Worm (Caenorhabditis elegans) whole organism, L4 larva: ENCODE results near the gene B0395.3.

ENCODE experiments used
- D1046.2 ChIP-seq: fragments of 200-800 bp; sonication (Bioruptor generic); IDR thresholded peaks from 2 replicates; pipeline ENCODE4 v1.3.6; 2022; ENCODE audit warnings: missing genetic modification characterization, missing compliant biosample characterization
- F37D6.2 ChIP-seq: sonication (generic microtip); optimal IDR thresholded peaks from 2 replicates; lab custom pipeline; 2016; ENCODE audit warnings: mild to moderate bottlenecking, missing genetic modification characterization, missing compliant biosample characterization
- F49E8.2 ChIP-seq: sonication (generic microtip); optimal IDR thresholded peaks from 2 replicates; lab custom pipeline; 2016; ENCODE audit warnings: missing compliant biosample characterization, mild to moderate bottlenecking, missing genetic modification characterization, borderline replicate concordance
- R02D3.7 ChIP-seq: fragments of 150-350 bp; sonication (generic microtip); optimal IDR thresholded peaks from 3 replicates; lab custom pipeline; 2014; ENCODE audit warnings: missing biosample characterization, missing genetic modification characterization
- T20F7.1 ChIP-seq: fragments of 200-800 bp; sonication (Bioruptor generic); optimal IDR thresholded peaks from 2 replicates; lab custom pipeline; 2018; ENCODE audit warnings: mild to moderate bottlenecking, missing genetic modification characterization, missing compliant biosample characterization
- Y48G9A.11 ChIP-seq: fragments of 200-800 bp; sonication (Bioruptor generic); IDR thresholded peaks from 2 replicates; pipeline ENCODE4 v1.3.6; 2022; ENCODE audit warnings: missing genetic modification reagents, missing genetic modification characterization, missing compliant biosample characterization
- Y75B8A.6 ChIP-seq: fragments of 200-800 bp; sonication (Bioruptor generic); IDR thresholded peaks from 2 replicates; pipeline ENCODE4 v1.3.6; 2022; ENCODE audit warnings: missing genetic modification reagents, missing genetic modification characterization, missing compliant biosample characterization
- ZK337.2 ChIP-seq: fragments of 200-800 bp; sonication (Bioruptor generic); IDR thresholded peaks from 2 replicates; pipeline ENCODE4 v1.3.6; 2022; ENCODE audit warnings: missing genetic modification reagents, missing genetic modification characterization, missing compliant biosample characterization
- ZK546.5 ChIP-seq, 2 experiments: sonication (generic microtip); optimal IDR thresholded peaks; 2 replicates each; lab custom pipeline; 2017; ENCODE audit warnings: missing biosample characterization in 2 of 2, missing genetic modification characterization in 2 of 2
- ama-1 ChIP-seq: fragments of 150-350 bp; optimal IDR thresholded peaks from 2 replicates; lab custom pipeline; 2014; ENCODE audit warnings: inconsistent platforms, mixed read lengths
- arid-1 ChIP-seq: fragments of 200-800 bp; sonication (Bioruptor generic); conservative IDR thresholded peaks from 2 replicates; pipeline ENCODE4 v1.3.6; 2022; ENCODE audit warnings: missing genetic modification reagents, missing genetic modification characterization, missing compliant biosample characterization
- ceh-44 ChIP-seq: fragments of 200-800 bp; sonication (Bioruptor generic); IDR thresholded peaks from 2 replicates; pipeline ENCODE4 v1.3.6; 2022; ENCODE audit warnings: missing genetic modification reagents, missing genetic modification characterization, missing compliant biosample characterization
- ces-1 ChIP-seq: fragments of 150-350 bp; sonication (generic microtip); optimal IDR thresholded peaks from 4 replicates; lab custom pipeline; 2014; ENCODE audit warnings: missing biosample characterization, missing genetic modification reagents, missing genetic modification characterization
- ctbp-1 ChIP-seq: fragments of 200-800 bp; sonication (Bioruptor generic); IDR thresholded peaks from 2 replicates; pipeline ENCODE4 v1.3.6; 2022; ENCODE audit warnings: missing genetic modification reagents, missing genetic modification characterization, missing compliant biosample characterization
- daf-16 ChIP-seq, 3 experiments: sonication (generic microtip); optimal IDR thresholded peaks; 2 replicates each; lab custom pipeline; 2016 to 2017; ENCODE audit warnings: missing genetic modification characterization in 3 of 3, missing genetic modification reagents in 3 of 3, mild to moderate bottlenecking in 2 of 3, missing compliant biosample characterization in 2 of 3, missing biosample characterization in 1 of 3, moderate library complexity in 1 of 3
- dmd-6 ChIP-seq: fragments of 200-800 bp; sonication (Bioruptor generic); IDR thresholded peaks from 2 replicates; pipeline ENCODE4 v1.3.6; 2022; ENCODE audit warnings: missing genetic modification reagents, missing genetic modification characterization, missing compliant biosample characterization
- duxl-1 ChIP-seq: sonication (generic microtip); optimal IDR thresholded peaks from 2 replicates; lab custom pipeline; 2016; ENCODE audit warnings: mild to moderate bottlenecking, missing genetic modification characterization, moderate library complexity, missing compliant biosample characterization; ENCODE audit not compliant: poor library complexity
- dve-1 ChIP-seq: sonication (generic microtip); optimal IDR thresholded peaks from 2 replicates; lab custom pipeline; 2017; ENCODE audit warnings: antibody characterized with exemption, mild to moderate bottlenecking, missing genetic modification characterization, missing compliant biosample characterization; ENCODE audit not compliant: insufficient read depth
- egl-43 ChIP-seq: fragments of 200-800 bp; sonication (Bioruptor generic); IDR thresholded peaks from 2 replicates; pipeline ENCODE4 v1.3.6; 2022; ENCODE audit warnings: missing genetic modification reagents, missing genetic modification characterization, missing compliant biosample characterization
- hlh-11 ChIP-seq: fragments of 200-800 bp; sonication (Bioruptor generic); optimal IDR thresholded peaks from 2 replicates; lab custom pipeline; 2018; ENCODE audit warnings: mild to moderate bottlenecking, missing genetic modification characterization, missing compliant biosample characterization
- hmg-1.1 ChIP-seq: fragments of 200-800 bp; sonication (Bioruptor generic); IDR thresholded peaks from 2 replicates; pipeline ENCODE4 v1.3.6; 2022; ENCODE audit warnings: missing genetic modification reagents, missing genetic modification characterization, missing compliant biosample characterization
- lim-7 ChIP-seq: fragments of 200-800 bp; sonication (Bioruptor generic); IDR thresholded peaks from 2 replicates; pipeline ENCODE4 v1.3.6; 2022; ENCODE audit warnings: missing genetic modification characterization, missing compliant biosample characterization
- lin-1 ChIP-seq: fragments of 200-800 bp; sonication (Bioruptor generic); IDR thresholded peaks from 2 replicates; pipeline ENCODE4 v1.3.6; 2022; ENCODE audit warnings: missing genetic modification reagents, missing genetic modification characterization, missing compliant biosample characterization
- lin-13 ChIP-seq: fragments of 150-350 bp; optimal IDR thresholded peaks from 2 replicates; lab custom pipeline; 2014; ENCODE audit warnings: missing biosample characterization, missing genetic modification reagents, missing genetic modification characterization
- lin-38 ChIP-seq: fragments of 200-800 bp; sonication (Bioruptor generic); IDR thresholded peaks from 2 replicates; pipeline ENCODE4 v1.3.6; 2022; ENCODE audit warnings: missing genetic modification reagents, missing genetic modification characterization, missing compliant biosample characterization
- lin-39 ChIP-seq: fragments of 150-350 bp; optimal IDR thresholded peaks from 2 replicates; lab custom pipeline; 2014; ENCODE audit warnings: missing biosample characterization, missing genetic modification reagents, missing genetic modification characterization
- lsy-2 ChIP-seq, 2 experiments: fragments of 150-350 bp in 1 of 2; sonication (generic microtip) in 1 of 2; optimal IDR thresholded peaks; 2 replicates each; lab custom pipeline; 2014 to 2017; ENCODE audit warnings: missing biosample characterization in 2 of 2, missing genetic modification characterization in 2 of 2
- madf-5 ChIP-seq, 2 experiments: fragments of 200-800 bp; sonication (Bioruptor generic); IDR thresholded peaks; 2 replicates each; pipeline ENCODE4 v1.3.6; 2022; ENCODE audit warnings: missing compliant biosample characterization in 2 of 2, missing genetic modification characterization in 2 of 2
- mdl-1 ChIP-seq, 2 experiments: fragments of 150-350 bp in 1 of 2; sonication (generic microtip) in 1 of 2; optimal IDR thresholded peaks; 2 replicates each; lab custom pipeline; 2014 to 2017; ENCODE audit warnings: missing biosample characterization in 2 of 2, missing genetic modification characterization in 2 of 2
- mdt-29 ChIP-seq: fragments of 200-800 bp; sonication (Bioruptor generic); IDR thresholded peaks from 2 replicates; pipeline ENCODE4 v1.3.6; 2022; ENCODE audit warnings: missing genetic modification reagents, missing genetic modification characterization, missing compliant biosample characterization
- mep-1 ChIP-seq: fragments of 150-350 bp; sonication (generic microtip); optimal IDR thresholded peaks from 3 replicates; lab custom pipeline; 2014; ENCODE audit warnings: missing biosample characterization, missing genetic modification characterization
- mes-2 ChIP-seq: sonication (generic microtip); optimal IDR thresholded peaks from 2 replicates; lab custom pipeline; 2016; ENCODE audit warnings: missing genotype, mild to moderate bottlenecking, missing genetic modification characterization, missing compliant biosample characterization; ENCODE audit not compliant: poor library complexity, severe bottlenecking
- mxl-3 ChIP-seq: fragments of 200-800 bp; sonication (Bioruptor generic); optimal IDR thresholded peaks from 2 replicates; lab custom pipeline; 2018; ENCODE audit warnings: mild to moderate bottlenecking, missing genetic modification characterization, missing compliant biosample characterization
- nhr-102 ChIP-seq: sonication (generic microtip); optimal IDR thresholded peaks from 2 replicates; lab custom pipeline; 2016; ENCODE audit warnings: mild to moderate bottlenecking, missing genetic modification characterization, moderate library complexity, missing compliant biosample characterization
- nhr-28 ChIP-seq: fragments of 150-350 bp; optimal IDR thresholded peaks from 2 replicates; lab custom pipeline; 2014; ENCODE audit warnings: missing biosample characterization, missing genetic modification characterization
- nhr-48 ChIP-seq: sonication (generic microtip); optimal IDR thresholded peaks from 2 replicates; lab custom pipeline; 2016; ENCODE audit warnings: mild to moderate bottlenecking, missing genetic modification characterization, missing compliant biosample characterization
- nhr-6 ChIP-seq: fragments of 150-350 bp; optimal IDR thresholded peaks from 2 replicates; lab custom pipeline; 2014; ENCODE audit warnings: missing biosample characterization, missing genetic modification characterization
- nhr-77 ChIP-seq: fragments of 150-350 bp; optimal IDR thresholded peaks from 2 replicates; lab custom pipeline; 2014; ENCODE audit warnings: missing biosample characterization, missing genetic modification characterization
- php-3 ChIP-seq: fragments of 200-800 bp; sonication (Bioruptor generic); IDR thresholded peaks from 2 replicates; pipeline ENCODE4 v1.3.6; 2022; ENCODE audit warnings: missing genetic modification reagents, missing genetic modification characterization, missing compliant biosample characterization
- pqm-1 ChIP-seq: sonication (generic microtip); optimal IDR thresholded peaks from 2 replicates; lab custom pipeline; 2017; ENCODE audit warnings: missing biosample characterization, missing genetic modification characterization
- rbr-2 ChIP-seq: sonication (generic microtip); optimal IDR thresholded peaks from 2 replicates; lab custom pipeline; 2016; ENCODE audit warnings: missing genotype, missing genetic modification characterization, missing compliant biosample characterization
- snpc-4 ChIP-seq: fragments of 150-350 bp; optimal IDR thresholded peaks from 2 replicates; lab custom pipeline; 2014; ENCODE audit warnings: missing biosample characterization, missing genetic modification characterization
- spr-1 ChIP-seq: sonication (generic microtip); optimal IDR thresholded peaks from 2 replicates; lab custom pipeline; 2016; ENCODE audit warnings: mild to moderate bottlenecking, missing genetic modification characterization, missing compliant biosample characterization
- unc-130 ChIP-seq: sonication (generic microtip); optimal IDR thresholded peaks from 2 replicates; lab custom pipeline; 2016; ENCODE audit warnings: missing genetic modification reagents, missing genetic modification characterization, missing compliant biosample characterization
- vab-7 ChIP-seq: fragments of 200-800 bp; sonication (Bioruptor generic); IDR thresholded peaks from 2 replicates; pipeline ENCODE4 v1.3.6; 2022; ENCODE audit warnings: missing genetic modification reagents, missing genetic modification characterization, missing compliant biosample characterization
- zag-1 ChIP-seq: fragments of 150-350 bp; optimal IDR thresholded peaks from 2 replicates; lab custom pipeline; 2014; ENCODE audit warnings: missing biosample characterization, missing genetic modification characterization
- zip-11 ChIP-seq: fragments of 200-800 bp; sonication (Bioruptor generic); IDR thresholded peaks from 2 replicates; pipeline ENCODE4 v1.3.6; 2022; ENCODE audit warnings: missing genetic modification characterization, missing compliant biosample characterization

The B0395.3 gene

DNA sequence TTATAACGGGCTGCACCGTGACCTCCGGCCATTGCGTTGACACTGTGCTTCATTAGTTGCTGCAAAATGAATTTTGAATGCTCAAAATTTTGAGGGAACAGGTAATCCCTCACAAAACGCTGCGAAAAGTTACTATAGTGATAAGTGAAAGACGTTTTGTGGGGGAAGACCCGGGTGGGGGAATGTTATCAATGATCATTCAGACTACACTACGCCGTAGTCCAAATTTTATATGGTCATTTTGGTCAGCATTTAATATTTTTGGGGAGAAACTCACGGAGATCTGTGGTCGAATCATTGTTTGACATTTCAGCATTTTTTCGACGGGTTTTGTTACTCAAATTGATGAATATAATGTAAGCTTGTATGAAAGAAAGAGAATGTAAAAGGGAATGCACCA lies 884 bp downstream of the B0395.3 start:
- no peak for TF ChIP-seq mdt-29 (GFP tag; lab: Robert Waterston, UW)
- TF ChIP-seq Y75B8A.6 (GFP tag; lab: Robert Waterston, UW) = no peak
- TF ChIP-seq nhr-102 (tag; lab: Kevin White, UChicago) = no peak
- TF ChIP-seq lin-13 (GFP tag; lab: Kevin White, UChicago) = no peak
- no peak for TF ChIP-seq lsy-2 (tag; optimal IDR thresholded peaks at IDR 0.05; lab: Kevin White, UChicago)
- no peak for TF ChIP-seq R02D3.7 (tag; lab: Kevin White, UChicago)
- no peak for TF ChIP-seq lin-39 (tag; lab: Kevin White, UChicago)
- no peak for TF ChIP-seq ZK546.5 (tag; optimal IDR thresholded peaks at IDR 0.05; lab: Kevin White, UChicago)
- TF ChIP-seq ama-1 (lab: Kevin White, UChicago) = no peak
- no peak for TF ChIP-seq lim-7 (GFP tag; lab: Robert Waterston, UW)
- peak in 1 of 2 experiments; percentile 3 for TF ChIP-seq mdl-1 (tag; optimal IDR thresholded peaks at IDR 0.05; lab: Kevin White, UChicago)
- TF ChIP-seq spr-1 (tag; lab: Kevin White, UChicago) = no peak
- no peak for TF ChIP-seq T20F7.1 (GFP tag; lab: Kevin White, UChicago)
- no peak for TF ChIP-seq nhr-6 (tag; lab: Kevin White, UChicago)
- no peak for TF ChIP-seq mep-1 (tag; lab: Kevin White, UChicago)
- TF ChIP-seq dve-1 (tag; lab: Kevin White, UChicago) = peak; percentile 46
- TF ChIP-seq ces-1 (GFP tag; lab: Kevin White, UChicago) = no peak
- TF ChIP-seq nhr-28 = peak; percentile 82
- TF ChIP-seq F49E8.2 (tag; lab: Kevin White, UChicago) = no peak
- peak; percentile 43 for TF ChIP-seq dmd-6 (GFP tag; lab: Robert Waterston, UW)
- TF ChIP-seq egl-43 = no peak
- no peak for TF ChIP-seq ctbp-1 (GFP tag; lab: Robert Waterston, UW)
- TF ChIP-seq hmg-1.1 (GFP tag; lab: Robert Waterston, UW) = no peak
- no peak for TF ChIP-seq mes-2 (tag; lab: Kevin White, UChicago)
- TF ChIP-seq unc-130 = no peak
- peak; percentile 46 for TF ChIP-seq hlh-11 (tag; lab: Kevin White, UChicago)
- no peak for TF ChIP-seq D1046.2
- TF ChIP-seq ZK337.2 (GFP tag; lab: Robert Waterston, UW) = no peak
- TF ChIP-seq madf-5 (GFP tag; IDR thresholded peaks at IDR 0.05; lab: Robert Waterston, UW) = no peak
- TF ChIP-seq lin-38 (GFP tag; lab: Robert Waterston, UW) = no peak
- no peak for TF ChIP-seq zip-11 (GFP tag; lab: Robert Waterston, UW)
- peak; percentile 47 for TF ChIP-seq nhr-77 (tag; lab: Kevin White, UChicago)
- TF ChIP-seq php-3 (GFP tag; lab: Robert Waterston, UW) = no peak
- TF ChIP-seq vab-7 (GFP tag; lab: Robert Waterston, UW) = no peak
- no peak for TF ChIP-seq arid-1 (GFP tag; lab: Robert Waterston, UW)
- no peak for TF ChIP-seq nhr-48 (tag; lab: Kevin White, UChicago)
- TF ChIP-seq rbr-2 (tag; lab: Kevin White, UChicago) = no peak
- no peak for TF ChIP-seq daf-16 (GFP tag; optimal IDR thresholded peaks at IDR 0.05; lab: Kevin White, UChicago)
- TF ChIP-seq daf-16 (tag; optimal IDR thresholded peaks at IDR 0.05; lab: Kevin White, UChicago) = peak; percentile 61
- TF ChIP-seq duxl-1 (tag; lab: Kevin White, UChicago) = no peak
- no peak for TF ChIP-seq mxl-3 (GFP tag; lab: Kevin White, UChicago)

DNA sequence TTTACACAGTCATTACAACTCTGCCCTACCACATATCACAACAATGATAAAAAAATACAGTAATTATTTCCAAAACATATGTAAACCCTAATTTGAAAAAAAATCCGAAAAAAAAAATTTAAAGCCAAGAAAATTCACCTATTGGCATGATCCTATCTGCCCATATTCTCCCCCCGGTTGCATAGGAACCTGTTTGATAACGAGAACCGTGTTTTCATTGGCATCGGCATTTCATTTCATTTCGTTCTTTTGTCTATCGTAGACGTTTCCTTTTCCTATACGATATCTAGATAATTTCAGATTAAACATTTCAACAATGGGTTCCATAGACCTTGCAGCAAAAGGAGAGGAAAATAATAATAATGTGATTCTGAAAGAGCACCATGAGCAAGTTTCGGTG lies 9.6 kb downstream of the B0395.3 start, which contains the start of gene mboa-1:
Gene mboa-1 (plus strand): TSS at position 301 of the 400 bp plus-strand sequence.
- no peak for TF ChIP-seq F49E8.2 (tag; lab: Kevin White, UChicago)
- TF ChIP-seq zag-1 = no peak
- no peak for TF ChIP-seq mes-2 (tag; lab: Kevin White, UChicago)
- no peak for TF ChIP-seq lin-38 (GFP tag; lab: Robert Waterston, UW)
- TF ChIP-seq T20F7.1 (GFP tag; lab: Kevin White, UChicago) = no peak
- TF ChIP-seq snpc-4 (tag; lab: Kevin White, UChicago) = no peak
- no peak for TF ChIP-seq R02D3.7 (tag; lab: Kevin White, UChicago)
- no peak for TF ChIP-seq mdt-29 (GFP tag; lab: Robert Waterston, UW)
- TF ChIP-seq ZK546.5 (tag; optimal IDR thresholded peaks at IDR 0.05; lab: Kevin White, UChicago) = no peak
- no peak for TF ChIP-seq Y48G9A.11 (GFP tag; lab: Robert Waterston, UW)
- no peak for TF ChIP-seq lin-1 (GFP tag; lab: Robert Waterston, UW)
- no peak for TF ChIP-seq ceh-44
- TF ChIP-seq pqm-1 (tag; lab: Kevin White, UChicago) = no peak
- no peak for TF ChIP-seq nhr-6 (tag; lab: Kevin White, UChicago)
- TF ChIP-seq F37D6.2 (tag; lab: Kevin White, UChicago) = no peak
